Worm (Caenorhabditis elegans): ENCODE data around the gene K08F9.4.

- TF ChIP-seq W03F9.2 (tag; optimal IDR thresholded peaks at IDR 0.05) (no peak), him-1 (tag; optimal IDR thresholded peaks at IDR 0.05) (no peak), dao-5 (tag; optimal IDR thresholded peaks at IDR 0.05) (no peak)
These were observed 38.1 kb downstream of the K08F9.4 start for ce11 chrV:15181899-15182298.
